Worm (Caenorhabditis elegans) whole organism, midembryonic: ENCODE results near the gene srbc-23.

Experiments used
- cog-1 ChIP-seq: sonication (generic microtip); optimal IDR thresholded peaks from 2 replicates; lab custom pipeline; 2016; ENCODE audit warnings: missing genetic modification characterization, missing compliant biosample characterization
- klf-2 ChIP-seq: fragments of 200-800 bp; sonication (Bioruptor generic); conservative IDR thresholded peaks from 2 replicates; pipeline ENCODE4 v1.3.6; 2022; ENCODE audit warnings: missing genetic modification reagents, missing genetic modification characterization, missing compliant biosample characterization
- med-1 ChIP-seq: sonication (generic microtip); optimal IDR thresholded peaks from 2 replicates; lab custom pipeline; 2017; ENCODE audit warnings: missing genetic modification characterization, mild to moderate bottlenecking, missing compliant biosample characterization, antibody characterized with exemption, missing genetic modification reagents; ENCODE audit not compliant: insufficient read depth
- tab-1 ChIP-seq: fragments of 200-800 bp; sonication (Bioruptor generic); IDR thresholded peaks from 2 replicates; pipeline ENCODE4 v1.3.6; 2022; ENCODE audit warnings: missing genetic modification characterization, missing compliant biosample characterization
- ztf-23 ChIP-seq: fragments of 200-800 bp; sonication (Bioruptor generic); IDR thresholded peaks from 2 replicates; pipeline ENCODE4 v1.3.6; 2022; ENCODE audit warnings: missing genetic modification reagents, missing genetic modification characterization, missing compliant biosample characterization
- ztf-29 ChIP-seq: fragments of 200-800 bp; sonication (Bioruptor generic); IDR thresholded peaks from 2 replicates; pipeline ENCODE4 v1.3.6; 2022; ENCODE audit warnings: missing genetic modification reagents, missing genetic modification characterization, missing compliant biosample characterization

DNA sequence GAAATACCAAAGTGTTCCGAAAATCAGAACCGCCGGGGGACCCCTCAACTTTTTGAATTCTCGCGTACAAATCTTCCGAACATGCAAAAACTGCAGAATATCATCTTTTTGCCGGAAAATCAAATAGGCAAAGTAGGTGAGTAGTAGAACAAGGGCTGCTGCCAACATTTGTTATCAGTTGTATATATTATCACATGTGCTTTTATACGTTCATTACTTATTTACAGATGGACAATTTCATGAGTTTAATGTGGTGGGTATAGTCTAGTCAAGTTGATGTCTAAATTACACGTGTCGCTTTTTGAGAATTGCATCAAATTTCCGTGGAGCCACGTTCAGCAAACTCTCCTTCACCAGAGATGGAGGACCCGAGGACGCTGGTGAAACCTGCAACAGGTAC lies 47.9 kb downstream of the srbc-23 start, which contains the start of gene cyp-32B1:
- no peak for TF ChIP-seq tab-1 (GFP tag; lab: Robert Waterston, UW)
- TF ChIP-seq med-1 (GFP tag; lab: Kevin White, UChicago) = no peak
- TF ChIP-seq ztf-23 = no peak
- no peak for TF ChIP-seq ztf-29 (GFP tag; lab: Robert Waterston, UW)
- no peak for TF ChIP-seq klf-2 (GFP tag; lab: Robert Waterston, UW)
- no peak for TF ChIP-seq cog-1
